Worm (Caenorhabditis elegans): ENCODE measurements around the gene K10C2.12.
A peak's percentile ranks its signal among the peaks of the same experiment; 100 is the strongest.

K10C2.12 gene

ce11 chrX:6460123-6460522, 39.5 kb upstream of the K10C2.12 start:
- no peak for TF ChIP-seq unc-62 (GFP tag; optimal IDR thresholded peaks at IDR 0.05)
- TF ChIP-seq fos-1 (tag; optimal IDR thresholded peaks at IDR 0.05): peak; percentile 44
- TF ChIP-seq crh-2 (tag; optimal IDR thresholded peaks at IDR 0.05): peak; percentile 5
- no peak for TF ChIP-seq R02D3.7 (tag; optimal IDR thresholded peaks at IDR 0.05)
- no peak for TF ChIP-seq peb-1 (tag; optimal IDR thresholded peaks at IDR 0.05)
- TF ChIP-seq mdl-1 (tag; optimal IDR thresholded peaks at IDR 0.05): no peak
- no peak for TF ChIP-seq nhr-21 (tag; optimal IDR thresholded peaks at IDR 0.05)
- no peak for TF ChIP-seq ama-1 (optimal IDR thresholded peaks at IDR 0.05)

- TF ChIP-seq peb-1 (tag; optimal IDR thresholded peaks at IDR 0.05) (no peak), F13H6.1 (tag; optimal IDR thresholded peaks at IDR 0.05) (no peak), fos-1 (tag; optimal IDR thresholded peaks at IDR 0.05) (peak; percentile 29), egl-27 (tag; optimal IDR thresholded peaks at IDR 0.05) (no peak)
Measured at ce11 chrX:6458467-6458866, 37.9 kb upstream of the K10C2.12 start.

DNA sequence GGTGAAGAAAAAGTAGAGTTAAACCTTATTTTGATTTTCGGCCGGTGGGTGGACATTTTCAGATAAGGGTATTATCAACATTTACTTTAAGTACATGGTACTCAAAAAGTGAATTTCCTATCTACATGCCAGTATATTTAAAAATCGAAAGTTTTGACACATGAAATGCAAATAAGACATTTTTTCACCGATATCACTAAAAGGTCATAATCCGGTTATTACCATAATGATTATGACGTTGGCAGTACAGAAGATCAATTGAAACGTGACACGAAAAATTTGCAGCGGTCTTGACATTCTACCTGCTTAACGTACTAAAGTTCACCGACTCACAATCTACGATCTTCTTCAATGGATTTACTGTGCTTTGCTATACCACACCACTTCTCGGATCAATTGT, 37.4 kb upstream of the K10C2.12 start:
- peak; percentile 17 for TF ChIP-seq gmeb-1 (tag; optimal IDR thresholded peaks at IDR 0.05)
- no peak for TF ChIP-seq lin-11 (tag; optimal IDR thresholded peaks at IDR 0.05)
- peak; percentile 9 for TF ChIP-seq sma-9 (GFP tag; optimal IDR thresholded peaks at IDR 0.05)
- no peak for TF ChIP-seq sma-9 (tag; optimal IDR thresholded peaks at IDR 0.05)

DNA sequence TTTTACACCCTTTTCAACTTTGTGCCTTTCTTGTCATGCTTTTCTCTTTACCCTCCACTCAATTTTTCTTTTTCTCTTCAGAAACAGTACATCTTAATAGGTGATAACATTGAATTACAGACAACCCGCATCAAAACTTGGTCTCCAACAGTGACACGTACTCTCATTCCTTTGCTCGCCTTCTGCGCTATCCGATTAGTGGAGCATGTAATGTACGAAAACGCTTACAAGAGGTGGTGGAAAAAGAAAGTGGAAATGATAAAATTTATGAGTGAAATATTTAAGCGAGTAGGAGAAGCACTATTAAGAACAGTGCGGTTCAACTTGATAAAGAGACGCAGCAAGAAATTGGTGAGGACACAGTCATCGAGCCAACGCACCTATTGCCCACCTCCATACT, 36.0 kb upstream of the K10C2.12 start, which contains the start of gene pept-1:
TSS of gene pept-1 (plus strand) at position 306 of the 400 bp plus-strand sequence.
- TF ChIP-seq nhr-129 (tag; optimal IDR thresholded peaks at IDR 0.05) (no peak), F13H6.1 (tag; optimal IDR thresholded peaks at IDR 0.05) (peak; percentile 63), gmeb-1 (tag; optimal IDR thresholded peaks at IDR 0.05) (peak; percentile 46), ztf-4 (tag; optimal IDR thresholded peaks at IDR 0.05) (no peak), ZK546.5 (tag; optimal IDR thresholded peaks at IDR 0.05) (no peak), mbf-1 (tag; optimal IDR thresholded peaks at IDR 0.05) (no peak), fos-1 (tag; optimal IDR thresholded peaks at IDR 0.05) (peak; percentile 92), ztf-11 (tag; optimal IDR thresholded peaks at IDR 0.05) (no peak), nhr-237 (tag; optimal IDR thresholded peaks at IDR 0.05) (no peak), crh-2 (tag; optimal IDR thresholded peaks at IDR 0.05) (peak; percentile 70), blmp-1 (tag; optimal IDR thresholded peaks at IDR 0.05; ENCODE audit: insufficient read depth) (no peak), nhr-21 (tag; optimal IDR thresholded peaks at IDR 0.05) (no peak), ceh-16 (tag; optimal IDR thresholded peaks at IDR 0.05) (no peak), nhr-77 (tag; optimal IDR thresholded peaks at IDR 0.05) (no peak), Y55F3AM.14 (GFP tag; optimal IDR thresholded peaks at IDR 0.05) (no peak), nhr-23 (tag; optimal IDR thresholded peaks at IDR 0.05) (no peak), sma-9 (GFP tag; optimal IDR thresholded peaks at IDR 0.05) (peak; percentile 68), sma-9 (tag; optimal IDR thresholded peaks at IDR 0.05) (no peak), lin-39 (tag; optimal IDR thresholded peaks at IDR 0.05) (no peak), unc-39 (tag; optimal IDR thresholded peaks at IDR 0.05) (no peak), ztf-1 (GFP tag; conservative IDR thresholded peaks at IDR 0.05) (no peak), alr-1 (tag; optimal IDR thresholded peaks at IDR 0.05) (no peak), nhr-11 (tag; optimal IDR thresholded peaks at IDR 0.05) (no peak), lin-13 (GFP tag; optimal IDR thresholded peaks at IDR 0.05) (no peak), egl-27 (tag; optimal IDR thresholded peaks at IDR 0.05) (peak; percentile 44), skn-1 (tag; optimal IDR thresholded peaks at IDR 0.05) (no peak), nhr-25 (tag; optimal IDR thresholded peaks at IDR 0.05) (no peak), nhr-12 (tag; optimal IDR thresholded peaks at IDR 0.05) (no peak), sma-3 (GFP tag; optimal IDR thresholded peaks at IDR 0.05) (no peak), elt-3 (tag; optimal IDR thresholded peaks at IDR 0.05) (no peak), lin-11 (tag; optimal IDR thresholded peaks at IDR 0.05) (no peak), snpc-4 (tag; optimal IDR thresholded peaks at IDR 0.05) (no peak), R02D3.7 (tag; optimal IDR thresholded peaks at IDR 0.05) (no peak), C34F6.9 (tag; optimal IDR thresholded peaks at IDR 0.05) (no peak)

DNA sequence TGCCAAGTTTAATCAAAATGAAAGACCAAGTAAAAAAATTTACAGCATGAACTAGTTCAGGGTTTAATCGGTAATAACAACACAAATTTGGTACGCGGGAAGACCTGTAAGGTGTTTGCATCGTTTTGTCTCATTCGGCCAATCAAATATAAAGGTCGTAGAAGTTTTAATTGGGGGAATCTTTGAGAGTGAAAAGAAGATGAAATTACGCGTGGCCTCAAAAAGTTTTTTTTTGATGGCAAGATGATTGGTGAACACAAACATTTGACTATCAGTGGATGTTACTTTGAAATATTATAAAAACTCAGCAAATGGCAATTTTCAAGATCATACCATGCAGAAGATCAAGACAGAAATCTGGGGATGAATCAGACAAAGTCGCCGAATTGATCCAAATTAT, 34.6 kb upstream of the K10C2.12 start, which contains the start of gene nas-33:
TSS of gene nas-33 (minus strand) at position 101 of the 400 bp plus-strand sequence.
- TF ChIP-seq elt-1 (tag; optimal IDR thresholded peaks at IDR 0.05) (no peak), lsy-2 (tag; optimal IDR thresholded peaks at IDR 0.05) (no peak), snpc-4 (tag; optimal IDR thresholded peaks at IDR 0.05) (no peak), mab-5 (tag; optimal IDR thresholded peaks at IDR 0.05) (no peak), blmp-1 (tag; optimal IDR thresholded peaks at IDR 0.05; ENCODE audit: insufficient read depth) (no peak), ZK546.5 (tag; optimal IDR thresholded peaks at IDR 0.05) (no peak), nhr-11 (tag; optimal IDR thresholded peaks at IDR 0.05) (no peak), R02D3.7 (tag; optimal IDR thresholded peaks at IDR 0.05) (no peak)

Measured in whole organism, L2 larva.